Worm (Caenorhabditis elegans) whole organism, young adult: Measurements from ENCODE around the gene dcaf-1.

Experiments used
- B0035.1 ChIP-seq: sonication (generic microtip); optimal IDR thresholded peaks from 2 replicates; lab custom pipeline; 2016; ENCODE audit warnings: missing genetic modification characterization, mild to moderate bottlenecking, missing compliant biosample characterization, missing genotype, missing genetic modification reagents
- C06A6.2 ChIP-seq: fragments of 200-800 bp; sonication (Bioruptor generic); conservative IDR thresholded peaks from 2 replicates; pipeline ENCODE4 v1.3.6; 2022; ENCODE audit warnings: missing genetic modification characterization, missing compliant biosample characterization
- F49E8.2 ChIP-seq: sonication (generic microtip); optimal IDR thresholded peaks from 3 replicates; lab custom pipeline; 2017; ENCODE audit warnings: missing genetic modification characterization, mild to moderate bottlenecking, missing compliant biosample characterization, antibody characterized with exemption, moderate library complexity; ENCODE audit not compliant: insufficient read depth
- F55B11.4 ChIP-seq: sonication (generic microtip); optimal IDR thresholded peaks from 2 replicates; lab custom pipeline; 2016; ENCODE audit warnings: missing compliant biosample characterization, missing genetic modification characterization, borderline replicate concordance; ENCODE audit not compliant: insufficient read depth
- F57A8.1 ChIP-seq: fragments of 200-800 bp; sonication (Bioruptor generic); optimal IDR thresholded peaks from 2 replicates; lab custom pipeline; 2018; ENCODE audit warnings: mild to moderate bottlenecking, missing genetic modification characterization, moderate library complexity, missing compliant biosample characterization
- Y53F4B.3 ChIP-seq: fragments of 200-800 bp; sonication (Bioruptor generic); IDR thresholded peaks from 2 replicates; pipeline ENCODE4 v1.3.6; 2022; ENCODE audit warnings: missing genetic modification reagents, missing genetic modification characterization, missing compliant biosample characterization
- Y53G8AR.9 ChIP-seq: fragments of 200-800 bp; sonication (Bioruptor generic); conservative IDR thresholded peaks from 2 replicates; pipeline ENCODE4 v1.3.6; 2022; ENCODE audit warnings: missing genetic modification reagents, missing genetic modification characterization, missing compliant biosample characterization
- Y56A3A.18 ChIP-seq: fragments of 200-800 bp; sonication (Bioruptor generic); IDR thresholded peaks from 2 replicates; pipeline ENCODE4 v1.3.6; 2022; ENCODE audit warnings: missing genetic modification reagents, missing genetic modification characterization, missing compliant biosample characterization
- ZK185.1 ChIP-seq: sonication (generic microtip); optimal IDR thresholded peaks from 2 replicates; lab custom pipeline; 2016; ENCODE audit warnings: mild to moderate bottlenecking, missing genetic modification characterization, missing compliant biosample characterization; ENCODE audit not compliant: poor library complexity, severe bottlenecking
- akir-1 ChIP-seq: fragments of 200-800 bp; sonication (Bioruptor generic); optimal IDR thresholded peaks from 2 replicates; lab custom pipeline; 2018; ENCODE audit warnings: mild to moderate bottlenecking, missing genetic modification characterization, moderate library complexity, missing compliant biosample characterization
- aptf-2 ChIP-seq: fragments of 200-800 bp; sonication (Bioruptor generic); conservative IDR thresholded peaks from 2 replicates; pipeline ENCODE4 v1.3.6; 2022; ENCODE audit warnings: missing genetic modification reagents, missing genetic modification characterization, missing compliant biosample characterization
- athp-1 ChIP-seq: sonication (generic microtip); optimal IDR thresholded peaks from 2 replicates; lab custom pipeline; 2017; ENCODE audit warnings: mild to moderate bottlenecking, missing genetic modification characterization, missing compliant biosample characterization
- attf-5 ChIP-seq: fragments of 200-800 bp; sonication (Bioruptor generic); optimal IDR thresholded peaks from 2 replicates; lab custom pipeline; 2018; ENCODE audit warnings: mild to moderate bottlenecking, missing genetic modification characterization, missing compliant biosample characterization
- bed-1 ChIP-seq: fragments of 200-800 bp; sonication (Bioruptor generic); IDR thresholded peaks from 2 replicates; pipeline ENCODE4 v1.3.6; 2022; ENCODE audit warnings: missing genetic modification reagents, missing genetic modification characterization, missing compliant biosample characterization
- cebp-2 ChIP-seq: fragments of 200-800 bp; sonication (Bioruptor generic); IDR thresholded peaks from 2 replicates; pipeline ENCODE4 v1.3.6; 2022; ENCODE audit warnings: missing genetic modification characterization, missing compliant biosample characterization
- ceh-100 ChIP-seq: fragments of 200-800 bp; sonication (Bioruptor generic); IDR thresholded peaks from 2 replicates; pipeline ENCODE4 v1.3.6; 2022; ENCODE audit warnings: missing genetic modification reagents, missing genetic modification characterization, missing compliant biosample characterization
- ceh-58 ChIP-seq: fragments of 200-800 bp; sonication (Bioruptor generic); IDR thresholded peaks from 2 replicates; pipeline ENCODE4 v1.3.6; 2022; ENCODE audit warnings: missing genetic modification characterization, missing compliant biosample characterization
- ets-4 ChIP-seq: fragments of 200-800 bp; sonication (Bioruptor generic); optimal IDR thresholded peaks from 2 replicates; lab custom pipeline; 2018; ENCODE audit warnings: mild to moderate bottlenecking, missing genetic modification characterization, missing compliant biosample characterization
- hlh-12 ChIP-seq: sonication (generic microtip); optimal IDR thresholded peaks from 2 replicates; lab custom pipeline; 2016; ENCODE audit warnings: missing genetic modification characterization, missing compliant biosample characterization
- hrde-1 ChIP-seq: sonication (generic microtip); optimal IDR thresholded peaks from 2 replicates; lab custom pipeline; 2016; ENCODE audit warnings: missing genetic modification characterization, mild to moderate bottlenecking, missing compliant biosample characterization, moderate library complexity, missing genotype, missing genetic modification reagents, borderline replicate concordance
- hsf-1 ChIP-seq: fragments of 200-800 bp; sonication (Bioruptor generic); IDR thresholded peaks from 2 replicates; pipeline ENCODE4 v1.3.6; 2022; ENCODE audit warnings: missing genetic modification reagents, missing genetic modification characterization, missing compliant biosample characterization
- lin-54 ChIP-seq: fragments of 200-800 bp; sonication (Bioruptor generic); optimal IDR thresholded peaks from 2 replicates; lab custom pipeline; 2018; ENCODE audit warnings: mild to moderate bottlenecking, missing genetic modification characterization, missing compliant biosample characterization
- lsl-1 ChIP-seq: fragments of 200-800 bp; sonication (Bioruptor generic); optimal IDR thresholded peaks from 2 replicates; lab custom pipeline; 2018; ENCODE audit warnings: mild to moderate bottlenecking, missing genetic modification characterization, moderate library complexity, missing compliant biosample characterization
- madf-3 ChIP-seq: fragments of 200-800 bp; sonication (Bioruptor generic); IDR thresholded peaks from 2 replicates; pipeline ENCODE4 v1.3.6; 2022; ENCODE audit warnings: missing genetic modification reagents, missing genetic modification characterization, missing compliant biosample characterization
- madf-6 ChIP-seq: fragments of 200-800 bp; sonication (Bioruptor generic); IDR thresholded peaks from 2 replicates; pipeline ENCODE4 v1.3.6; 2022; ENCODE audit warnings: missing genetic modification reagents, missing genetic modification characterization, missing compliant biosample characterization
- mcd-1 ChIP-seq: fragments of 200-800 bp; sonication (Bioruptor generic); IDR thresholded peaks from 2 replicates; pipeline ENCODE4 v1.3.6; 2022; ENCODE audit warnings: missing genetic modification reagents, missing genetic modification characterization, missing compliant biosample characterization
- mel-28 ChIP-seq: sonication (generic microtip); optimal IDR thresholded peaks from 2 replicates; lab custom pipeline; 2016; ENCODE audit warnings: borderline replicate concordance, mild to moderate bottlenecking, missing genetic modification characterization, missing compliant biosample characterization
- mes-4 ChIP-seq: sonication (generic microtip); optimal IDR thresholded peaks from 2 replicates; lab custom pipeline; 2016; ENCODE audit warnings: missing genotype, missing genetic modification characterization, missing compliant biosample characterization
- nfya-2 ChIP-seq: fragments of 200-800 bp; sonication (Bioruptor generic); IDR thresholded peaks from 2 replicates; pipeline ENCODE4 v1.3.6; 2022; ENCODE audit warnings: missing genetic modification reagents, missing genetic modification characterization, missing compliant biosample characterization
- nhr-179 ChIP-seq: sonication (generic microtip); optimal IDR thresholded peaks from 2 replicates; lab custom pipeline; 2016; ENCODE audit warnings: mild to moderate bottlenecking, missing genetic modification characterization, missing compliant biosample characterization
- nhr-80 ChIP-seq: sonication (generic microtip); optimal IDR thresholded peaks from 2 replicates; lab custom pipeline; 2016; ENCODE audit warnings: missing genetic modification characterization, missing compliant biosample characterization
- rec-8 ChIP-seq, 2 experiments: sonication (generic microtip); optimal IDR thresholded peaks; 2 replicates each; lab custom pipeline; 2016; ENCODE audit warnings: mild to moderate bottlenecking in 2 of 2, missing genetic modification characterization in 2 of 2, missing genetic modification reagents in 2 of 2, missing genotype in 2 of 2, missing biosample characterization in 1 of 2, missing compliant biosample characterization in 1 of 2, moderate library complexity in 1 of 2
- tbp1 ChIP-seq: fragments of 200-800 bp; sonication (Bioruptor generic); optimal IDR thresholded peaks from 2 replicates; lab custom pipeline; 2018; ENCODE audit warnings: mild to moderate bottlenecking, missing genetic modification characterization, missing compliant biosample characterization
- xnd-1 ChIP-seq: sonication (generic microtip); optimal IDR thresholded peaks from 2 replicates; lab custom pipeline; 2016; ENCODE audit warnings: missing genotype, missing genetic modification reagents, missing genetic modification characterization, missing compliant biosample characterization
- zim-3 ChIP-seq: sonication (generic microtip); optimal IDR thresholded peaks from 2 replicates; lab custom pipeline; 2017; ENCODE audit warnings: mild to moderate bottlenecking, missing genetic modification characterization, moderate library complexity, missing compliant biosample characterization
- ztf-25 ChIP-seq: fragments of 200-800 bp; sonication (Bioruptor generic); IDR thresholded peaks from 2 replicates; pipeline ENCODE4 v1.3.6; 2022; ENCODE audit warnings: missing genetic modification reagents, missing genetic modification characterization, missing compliant biosample characterization
- ztf-3 ChIP-seq: fragments of 200-800 bp; sonication (Bioruptor generic); optimal IDR thresholded peaks from 2 replicates; lab custom pipeline; 2018; ENCODE audit warnings: mild to moderate bottlenecking, missing genetic modification characterization, missing compliant biosample characterization

Gene dcaf-1

ce11 chrIV:9716490-9716889 lies 10.0 kb upstream of the dcaf-1 start:
- TF ChIP-seq nhr-80 (tag; lab: Kevin White, UChicago) (peak; percentile 72), C06A6.2 (GFP tag; lab: Robert Waterston, UW) (no peak)
- TF ChIP-seq, all 124 proteins: peak for 1

DNA sequence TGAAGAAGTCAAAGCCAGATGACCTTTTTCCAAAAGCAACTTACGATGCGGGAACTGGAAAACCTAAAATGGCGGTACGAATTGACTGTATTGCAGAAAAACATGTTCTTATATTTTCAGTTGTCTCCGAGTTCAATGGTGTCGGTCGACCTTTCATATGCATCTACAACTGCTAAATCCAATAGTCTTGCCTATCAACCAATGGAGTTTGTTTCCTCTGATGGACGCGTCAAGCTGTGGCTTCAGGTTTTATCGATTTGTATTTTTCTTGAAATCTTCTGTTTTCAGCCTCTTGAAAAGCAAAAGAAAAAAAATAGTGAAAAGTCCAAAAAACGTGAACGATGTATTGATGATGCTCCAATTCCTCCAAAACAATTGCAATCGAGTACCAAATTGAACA lies 7.7 kb upstream of the dcaf-1 start:
- TF ChIP-seq madf-6 (no peak), ZK185.1 (tag; lab: Kevin White, UChicago) (no peak), nfya-2 (GFP tag; lab: Robert Waterston, UW) (no peak), F57A8.1 (GFP tag; lab: Kevin White, UChicago) (no peak), nhr-179 (tag; lab: Kevin White, UChicago) (no peak), ceh-58 (GFP tag; lab: Robert Waterston, UW) (no peak), ets-4 (no peak), B0035.1 (tag; lab: Kevin White, UChicago) (no peak), madf-3 (GFP tag; lab: Robert Waterston, UW) (no peak), hrde-1 (tag; lab: Kevin White, UChicago) (no peak), zim-3 (tag; lab: Kevin White, UChicago) (no peak), cebp-2 (GFP tag; lab: Robert Waterston, UW) (no peak)

DNA sequence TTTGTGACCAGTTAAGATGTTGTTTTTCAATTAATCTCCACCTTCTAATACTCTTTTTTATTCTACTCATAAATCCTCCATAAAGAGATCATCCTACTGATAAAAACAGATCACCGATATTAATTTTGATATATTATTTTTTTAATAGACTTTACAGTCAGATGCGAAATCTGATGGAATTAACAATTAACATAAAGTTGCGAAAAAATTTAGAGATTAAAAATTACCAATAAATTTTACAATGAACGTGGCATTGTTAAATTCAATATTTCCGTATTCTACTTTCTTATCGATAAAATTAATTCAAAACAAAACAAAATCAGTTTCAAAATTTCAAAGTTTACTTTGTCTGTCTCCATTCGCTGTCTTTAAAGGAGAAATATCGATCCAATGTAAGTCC lies 6.3 kb upstream of the dcaf-1 start, which contains the start of gene K01H12.4:
TSS of gene K01H12.4 (plus strand) at position 301 of the 400 bp plus-strand sequence.
- TF ChIP-seq attf-5 (no peak), ceh-58 (GFP tag; lab: Robert Waterston, UW) (no peak), aptf-2 (GFP tag; lab: Robert Waterston, UW) (no peak)

ce11 chrIV:9709887-9710286 lies 3.4 kb upstream of the dcaf-1 start, which contains the start of gene nhr-38:
TSS of gene nhr-38 (plus strand) at chrIV:9710187.
- TF ChIP-seq akir-1 (no peak), F55B11.4 (tag; lab: Kevin White, UChicago) (no peak), xnd-1 (tag; lab: Kevin White, UChicago) (no peak), mes-4 (tag; lab: Kevin White, UChicago) (no peak), zim-3 (tag; lab: Kevin White, UChicago) (no peak), lin-54 (no peak), mel-28 (tag; lab: Kevin White, UChicago) (no peak), lsl-1 (GFP tag; lab: Kevin White, UChicago) (no peak), bed-1 (GFP tag; lab: Robert Waterston, UW) (no peak), tbp1 (GFP tag; lab: Kevin White, UChicago) (no peak), F49E8.2 (tag; lab: Kevin White, UChicago) (no peak), rec-8 (tag; optimal IDR thresholded peaks at IDR 0.05; lab: Kevin White, UChicago) (no peak)

DNA sequence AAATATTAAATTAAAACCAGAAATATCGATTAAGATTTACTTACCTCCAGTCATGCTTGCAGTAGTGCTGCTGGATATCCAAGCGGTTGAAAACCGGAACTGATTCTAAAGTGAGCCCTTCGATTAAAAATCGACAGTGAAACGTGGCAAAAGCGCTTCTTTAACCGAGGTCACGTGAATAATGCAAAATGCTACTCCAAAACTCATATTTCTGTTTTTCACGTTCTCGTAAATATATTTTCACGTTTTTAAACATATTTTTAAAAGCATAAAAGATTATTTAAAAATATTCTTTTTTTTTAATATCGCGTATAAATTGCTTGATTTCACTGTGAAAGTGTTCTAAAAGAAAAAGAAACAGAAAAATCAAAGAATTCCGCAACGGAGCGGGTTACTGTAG lies 2.7 kb upstream of the dcaf-1 start, which contains the start of gene ant-1.3:
TSS of gene ant-1.3 (minus strand) at position 101 of the 400 bp plus-strand sequence.
- TF ChIP-seq hsf-1 (no peak), hlh-12 (tag; lab: Kevin White, UChicago) (no peak), ztf-3 (GFP tag; lab: Kevin White, UChicago) (no peak), athp-1 (tag; lab: Kevin White, UChicago) (no peak), ztf-25 (GFP tag; lab: Robert Waterston, UW) (no peak), mcd-1 (no peak), Y56A3A.18 (GFP tag; lab: Robert Waterston, UW) (no peak), Y53G8AR.9 (GFP tag; lab: Robert Waterston, UW) (no peak), tbp1 (GFP tag; lab: Kevin White, UChicago) (no peak), Y53F4B.3 (GFP tag; lab: Robert Waterston, UW) (no peak), ceh-100 (GFP tag; lab: Robert Waterston, UW) (no peak)
